Fruit fly (Drosophila melanogaster) S2 (cell line): ENCODE results near the gene CG32813.
A peak's percentile ranks its signal among the peaks of the same experiment; 100 is the strongest.

ENCODE experiments used
- CG8478 ChIP-seq: fragments of >200 bp; optimal IDR thresholded peaks from 2 replicates; lab custom pipeline; 2018
- CTCF ChIP-seq, 2 experiments: fragments of >200 bp; optimal IDR thresholded peaks; 2 replicates each; lab custom pipeline; 2018

Gene CG32813

dm6 chrX:1380350-1381060 lies at the start of gene CG32813, which contains the start of gene CG3719:
CG32813 (plus strand) TSS chrX:1380914.
CG3719 (minus strand) TSS chrX:1380480.
- TF ChIP-seq CTCF (optimal IDR thresholded peaks at IDR 0.05; lab: Kevin White, UChicago) (peak in 1 of 2 experiments; percentile 17), CG8478 (lab: Kevin White, UChicago) (no peak)

dm6 chrX:1337998-1338397 lies 42.7 kb upstream of the CG32813 start:
- TF ChIP-seq CTCF (optimal IDR thresholded peaks at IDR 0.05; lab: Kevin White, UChicago) (no peak), CG8478 (lab: Kevin White, UChicago) (no peak)

- no peak for TF ChIP-seq CTCF (optimal IDR thresholded peaks at IDR 0.05; lab: Kevin White, UChicago)
- TF ChIP-seq CG8478 (lab: Kevin White, UChicago), result no peak
Measured at dm6 chrX:1341528-1341927, 39.2 kb upstream of the CG32813 start, which contains the start of gene CG11409. CG11409 (minus strand) TSS chrX:1341587.

- TF ChIP-seq CTCF (optimal IDR thresholded peaks at IDR 0.05; lab: Kevin White, UChicago) (no peak), CG8478 (lab: Kevin White, UChicago) (no peak)
Measured at dm6 chrX:1341944-1342392, 38.7 kb upstream of the CG32813 start, which contains the start of gene Naa30A. Naa30A (plus strand) TSS chrX:1342106.

dm6 chrX:1346256-1346655 lies 34.5 kb upstream of the CG32813 start, which contains the start of gene Tsp2A:
Tsp2A (plus strand) TSS chrX:1346553.
- no peak for TF ChIP-seq CG8478 (lab: Kevin White, UChicago)
- no peak for TF ChIP-seq CTCF (optimal IDR thresholded peaks at IDR 0.05; lab: Kevin White, UChicago)

dm6 chrX:1346833-1347232 lies 33.9 kb upstream of the CG32813 start:
- TF ChIP-seq CG8478 (lab: Kevin White, UChicago), result no peak
- TF ChIP-seq CTCF (optimal IDR thresholded peaks at IDR 0.05; lab: Kevin White, UChicago), result no peak

- TF ChIP-seq CTCF (optimal IDR thresholded peaks at IDR 0.05; lab: Kevin White, UChicago) (peak; percentile 0 to 20), CG8478 (lab: Kevin White, UChicago) (no peak)
Measured at dm6 chrX:1349255-1349654, 31.5 kb upstream of the CG32813 start, which contains the start of gene MTPAP. MTPAP (minus strand) TSS chrX:1349357.

- TF ChIP-seq CTCF (optimal IDR thresholded peaks at IDR 0.05; lab: Kevin White, UChicago) (no peak), CG8478 (lab: Kevin White, UChicago) (no peak)
Measured at dm6 chrX:1353322-1354212, 27.1 kb upstream of the CG32813 start, which contains the start of the genes CG12773 and CG11417. CG12773 (minus strand) TSS chrX:1353981. CG11417 (plus strand) TSS chrX:1354014.

dm6 chrX:1357501-1357900 lies 23.2 kb upstream of the CG32813 start, which contains the start of gene png:
png (minus strand) TSS chrX:1357601.
- TF ChIP-seq CTCF (optimal IDR thresholded peaks at IDR 0.05; lab: Kevin White, UChicago) (peak in 1 of 2 experiments; percentile 31), CG8478 (lab: Kevin White, UChicago) (no peak)

- no peak for TF ChIP-seq CTCF (optimal IDR thresholded peaks at IDR 0.05; lab: Kevin White, UChicago)
- TF ChIP-seq CG8478 (lab: Kevin White, UChicago), result no peak
Measured at dm6 chrX:1368949-1369348, 11.8 kb upstream of the CG32813 start, which contains the start of gene CG14770. CG14770 (plus strand) TSS chrX:1369249.

dm6 chrX:1370104-1370802 lies 10.5 kb upstream of the CG32813 start, which contains the start of gene ssx:
ssx (plus strand) TSS chrX:1370580.
- TF ChIP-seq CTCF (optimal IDR thresholded peaks at IDR 0.05; lab: Kevin White, UChicago) (peak in 1 of 2 experiments; percentile 20), CG8478 (lab: Kevin White, UChicago) (no peak)

- no peak for TF ChIP-seq CTCF (optimal IDR thresholded peaks at IDR 0.05; lab: Kevin White, UChicago)
- TF ChIP-seq CG8478 (lab: Kevin White, UChicago), result no peak
Measured at dm6 chrX:1372667-1373066, 8.0 kb upstream of the CG32813 start.

- TF ChIP-seq CG8478 (lab: Kevin White, UChicago), result no peak
- no peak for TF ChIP-seq CTCF (optimal IDR thresholded peaks at IDR 0.05; lab: Kevin White, UChicago)
Measured at dm6 chrX:1375265-1375958, 5.3 kb upstream of the CG32813 start, which contains the start of gene AMPKalpha. AMPKalpha (plus strand) TSS chrX:1375536.
